Worm (Caenorhabditis elegans) whole organism, L4 larva: ENCODE data around the gene T04C12.9.

Experiments
- aly-2 ChIP-seq: sonication (generic microtip); optimal IDR thresholded peaks from 2 replicates; lab custom pipeline; 2018; ENCODE audit warnings: missing biosample characterization, missing genetic modification characterization
- madf-5 ChIP-seq, 2 experiments: fragments of 200-800 bp; sonication (Bioruptor generic); IDR thresholded peaks; 2 replicates each; pipeline ENCODE4 v1.3.6; 2022; ENCODE audit warnings: missing compliant biosample characterization in 2 of 2, missing genetic modification characterization in 2 of 2
- nhr-10 ChIP-seq: fragments of 150-350 bp; optimal IDR thresholded peaks from 2 replicates; lab custom pipeline; 2014; ENCODE audit warnings: missing biosample characterization, missing genetic modification characterization
- nhr-25 ChIP-seq: sonication (generic microtip); optimal IDR thresholded peaks from 2 replicates; lab custom pipeline; 2017; ENCODE audit warnings: missing genetic modification characterization, mild to moderate bottlenecking, missing compliant biosample characterization, antibody characterized with exemption, moderate library complexity, borderline replicate concordance; ENCODE audit not compliant: insufficient read depth
- unc-62 ChIP-seq, 3 experiments: fragments of 150-350 bp in 1 of 3; sonication (generic microtip); optimal IDR thresholded peaks in 2 of 3; peaks in 1 of 3; 1 replicate in 1 of 3; 2 replicates in 2 of 3; lab custom pipeline; 2014 to 2017; ENCODE audit warnings: missing biosample characterization in 3 of 3, missing genetic modification characterization in 3 of 3, missing genetic modification reagents in 3 of 3, missing genotype in 1 of 3
- zag-1 ChIP-seq: fragments of 150-350 bp; optimal IDR thresholded peaks from 2 replicates; lab custom pipeline; 2014; ENCODE audit warnings: missing biosample characterization, missing genetic modification characterization
- zfp-2 ChIP-seq: sonication (generic microtip); optimal IDR thresholded peaks from 2 replicates; lab custom pipeline; 2016; ENCODE audit warnings: mild to moderate bottlenecking, missing genetic modification characterization, missing compliant biosample characterization
- zip-2 ChIP-seq: fragments of 150-350 bp; optimal IDR thresholded peaks from 2 replicates; lab custom pipeline; 2014; ENCODE audit warnings: missing biosample characterization, missing genetic modification characterization

DNA sequence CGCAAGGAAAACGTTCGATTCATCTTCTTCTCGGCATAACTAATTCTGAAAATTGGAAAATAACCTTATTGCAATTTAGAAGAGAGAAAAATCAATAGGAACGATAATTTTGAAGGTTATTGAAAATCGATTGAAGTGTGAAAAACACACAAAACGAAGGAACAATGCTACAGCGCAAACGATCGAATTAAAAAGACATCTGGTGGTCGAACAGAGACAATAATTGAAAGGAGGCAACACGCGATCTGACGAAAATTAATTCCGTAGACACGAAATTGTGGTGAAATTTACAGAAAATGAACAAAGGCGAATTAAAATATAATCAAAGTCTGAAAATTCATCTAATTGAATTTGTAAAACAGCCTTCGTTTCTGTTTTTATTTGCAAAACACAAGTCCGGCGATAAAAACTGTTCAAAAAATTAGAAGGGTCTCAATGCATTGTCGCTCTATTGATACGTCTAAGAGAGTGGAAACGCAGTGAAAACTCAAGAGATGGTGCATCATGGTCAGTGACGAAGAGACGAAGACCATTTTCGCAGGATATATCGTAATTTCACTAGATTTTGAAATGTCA is 23.5 kb downstream of the T04C12.9 start, which contains the start of gene pak-2:
- TF ChIP-seq zag-1 (tag; lab: Kevin White, UChicago): no peak
- peak in 1 of 2 experiments; percentile 52 for TF ChIP-seq unc-62 (GFP tag; optimal IDR thresholded peaks at IDR 0.05 in 1 of 2; lab: Kevin White, UChicago)
- TF ChIP-seq unc-62 (tag; optimal IDR thresholded peaks at IDR 0.05; lab: Kevin White, UChicago): no peak
- no peak for TF ChIP-seq aly-2 (tag; lab: Kevin White, UChicago)
- TF ChIP-seq zip-2 (tag; lab: Kevin White, UChicago): no peak
- no peak for TF ChIP-seq madf-5 (GFP tag; IDR thresholded peaks at IDR 0.05; lab: Robert Waterston, UW)
- no peak for TF ChIP-seq nhr-10 (tag; lab: Kevin White, UChicago)
- no peak for TF ChIP-seq zfp-2 (tag; lab: Kevin White, UChicago)
- TF ChIP-seq nhr-25 (tag; lab: Kevin White, UChicago): peak; percentile 62
